Worm (Caenorhabditis elegans): ENCODE measurements around the gene T06D4.1.

The T06D4.1 gene

DNA sequence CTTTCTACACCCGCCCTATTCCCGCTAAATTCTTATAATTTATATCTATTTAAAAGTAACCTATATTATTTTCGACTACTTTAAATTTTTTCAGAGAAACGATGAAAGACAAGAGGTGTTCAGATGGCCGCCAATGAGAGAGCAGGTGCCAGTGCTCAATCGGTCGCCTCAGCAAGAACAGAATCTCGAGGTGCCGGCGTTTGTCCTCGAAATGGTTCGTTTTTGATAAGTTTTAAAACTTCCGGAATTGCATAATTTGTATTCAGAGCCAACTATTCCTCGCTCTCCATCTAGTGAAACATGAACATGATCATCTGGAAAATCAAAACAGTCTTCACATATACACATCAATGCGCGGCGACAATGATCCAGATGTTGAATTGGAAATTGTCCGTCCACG, 10.6 kb upstream of the T06D4.1 start, which contains the start of gene bath-23:
bath-23 (plus strand) TSS at position 301 of the 400 bp plus-strand sequence.
- no peak for TF ChIP-seq unc-62 (GFP tag; optimal IDR thresholded peaks at IDR 0.05)

DNA sequence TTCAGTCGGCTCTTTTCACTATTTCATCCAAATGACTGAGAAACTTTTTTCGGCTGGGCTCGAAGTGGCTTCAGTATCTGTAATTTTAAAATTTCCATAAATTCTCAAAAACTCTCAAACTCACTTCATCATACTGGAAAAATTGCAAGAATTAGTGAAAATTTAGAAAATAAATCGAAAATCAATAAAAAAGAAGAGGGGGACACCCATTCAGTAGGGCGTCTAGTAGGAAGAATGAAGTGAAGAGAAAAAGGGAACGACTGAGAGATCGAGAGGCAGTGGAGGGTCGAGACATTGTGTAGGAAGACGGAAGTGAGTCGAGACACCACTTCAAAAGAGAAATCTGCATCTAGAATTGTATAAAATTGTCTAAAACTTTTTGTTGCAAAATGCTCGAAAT, 7.8 kb upstream of the T06D4.1 start:
- no peak for TF ChIP-seq unc-62 (GFP tag; optimal IDR thresholded peaks at IDR 0.05)

DNA sequence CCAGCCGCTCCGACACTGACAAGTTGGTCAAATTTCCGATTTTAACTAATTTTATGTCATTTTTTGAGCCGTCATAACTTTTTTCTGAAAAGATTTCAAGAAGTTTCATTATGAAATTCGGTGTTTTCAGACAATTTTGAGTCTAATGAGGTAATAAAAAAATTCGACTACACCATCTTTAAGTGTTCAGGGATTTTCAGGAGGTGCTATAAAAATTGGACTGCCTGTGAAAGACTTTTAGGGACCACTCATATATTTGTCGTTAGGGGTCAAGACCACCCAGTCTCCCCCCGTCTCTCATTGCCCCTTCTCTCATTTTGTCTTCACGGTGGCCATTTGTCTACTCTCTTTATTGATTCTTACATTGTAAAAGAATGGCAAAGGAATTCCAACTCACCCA, 6.9 kb upstream of the T06D4.1 start, which contains the start of gene bath-10:
bath-10 (plus strand) TSS at position 301 of the 400 bp plus-strand sequence.
- TF ChIP-seq unc-62 (GFP tag; optimal IDR thresholded peaks at IDR 0.05), result no peak

DNA sequence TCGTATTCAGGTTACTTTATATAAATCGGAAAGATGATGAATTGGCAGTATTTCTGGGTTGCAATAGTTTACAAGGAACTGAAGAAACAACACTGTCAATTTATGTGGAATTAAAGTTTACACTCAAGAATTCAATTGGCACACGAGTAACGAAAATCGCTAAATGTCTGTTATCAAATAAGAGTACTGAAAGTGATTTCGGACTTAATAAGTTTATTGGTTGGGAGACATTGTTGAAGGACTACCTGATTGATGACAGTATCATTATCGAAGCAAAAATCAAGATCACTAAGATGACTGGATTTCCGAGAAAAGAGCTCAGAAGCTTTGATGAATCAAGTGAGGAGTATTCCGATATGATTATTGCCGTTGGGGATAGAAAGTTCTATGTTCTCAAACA, 6.3 kb upstream of the T06D4.1 start:
- TF ChIP-seq unc-62 (GFP tag; optimal IDR thresholded peaks at IDR 0.05), result no peak

DNA sequence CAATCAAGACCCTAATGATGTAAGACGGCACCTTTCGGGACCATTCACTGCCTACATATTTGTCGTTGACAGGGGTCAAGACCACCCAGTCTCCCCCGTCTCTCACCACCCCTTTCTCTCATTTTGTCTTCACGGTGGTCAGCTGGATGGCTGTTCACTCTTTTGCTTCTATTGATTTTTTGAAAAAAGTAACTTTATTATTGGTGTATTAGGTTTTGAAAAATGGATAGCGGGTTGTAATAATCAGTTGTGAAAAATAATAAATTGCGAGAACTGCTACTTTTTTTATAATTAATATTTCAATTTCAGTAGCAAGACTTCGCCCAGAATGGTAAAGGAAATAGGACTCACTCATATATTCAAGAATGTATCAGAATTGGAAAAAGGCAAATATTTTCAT, 4.8 kb upstream of the T06D4.1 start, which contains the start of gene bath-9:
bath-9 (plus strand) TSS at position 301 of the 400 bp plus-strand sequence.
- no peak for TF ChIP-seq unc-62 (GFP tag; optimal IDR thresholded peaks at IDR 0.05)

DNA sequence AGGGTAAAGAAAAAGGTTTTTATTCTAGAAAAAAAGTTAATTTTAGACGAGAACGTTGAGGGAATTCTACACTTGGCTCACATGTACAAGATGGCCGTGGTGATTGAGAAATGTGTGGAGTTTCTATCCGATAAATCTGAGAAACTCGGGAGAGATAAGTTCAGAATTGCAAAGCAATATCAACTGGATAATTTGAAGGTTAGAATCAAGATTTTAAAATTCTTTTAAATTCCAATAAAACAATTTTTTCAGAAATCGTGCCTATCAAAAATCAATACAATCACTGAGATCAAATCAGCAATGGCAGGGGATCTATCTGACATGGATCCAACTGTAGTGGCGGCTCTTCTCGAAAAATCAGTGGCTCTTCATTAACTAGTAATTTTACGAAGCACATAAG, 3.4 kb upstream of the T06D4.1 start, which contains the start of gene Y49F6C.2:
Y49F6C.2 (plus strand) TSS at position 301 of the 400 bp plus-strand sequence.
- TF ChIP-seq unc-62 (GFP tag; optimal IDR thresholded peaks at IDR 0.05), result no peak

DNA sequence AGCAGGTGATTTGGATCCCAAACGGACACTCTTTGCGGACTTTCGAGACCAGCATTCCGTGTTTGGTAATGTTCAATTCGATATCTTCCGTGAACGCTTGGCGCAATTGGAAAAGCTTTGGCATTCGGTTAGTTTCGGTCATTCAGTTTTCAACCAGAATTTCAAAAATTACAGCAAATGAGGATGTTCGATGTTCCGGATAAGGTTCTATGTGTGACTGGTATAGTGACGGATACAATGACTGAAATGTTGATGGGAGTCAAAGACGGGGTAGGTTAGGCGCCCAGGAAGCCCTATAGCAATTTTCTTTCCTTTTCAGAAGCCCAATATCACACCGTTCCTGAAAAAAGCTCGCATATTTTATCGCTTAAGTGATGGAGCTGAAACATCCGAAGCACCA, 1.5 kb downstream of the T06D4.1 start:
- TF ChIP-seq unc-62 (GFP tag; optimal IDR thresholded peaks at IDR 0.05), result no peak

DNA sequence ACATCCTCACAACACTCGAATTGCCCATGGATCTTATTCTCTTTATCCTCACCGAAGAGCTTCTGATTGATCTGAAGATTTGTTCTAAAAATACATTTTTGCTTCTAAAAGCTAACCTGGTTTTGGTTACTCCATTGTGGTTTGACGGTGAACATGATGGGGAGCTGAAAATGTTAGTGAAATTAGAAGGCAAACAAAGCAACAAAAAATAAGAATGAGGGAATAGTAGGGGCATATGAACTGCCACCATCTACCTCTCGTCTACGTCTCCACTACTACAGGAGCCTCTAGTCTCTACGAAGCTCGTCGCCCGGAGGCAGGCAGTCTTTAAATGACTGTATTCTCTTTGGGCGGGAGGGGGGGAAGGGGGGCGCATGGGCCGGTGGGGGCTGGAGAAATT, 4.1 kb downstream of the T06D4.1 start, which contains the start of gene T06D4.2:
T06D4.2 (minus strand) TSS at position 170 of the 400 bp plus-strand sequence.
- TF ChIP-seq unc-62 (GFP tag; optimal IDR thresholded peaks at IDR 0.05), result no peak

DNA sequence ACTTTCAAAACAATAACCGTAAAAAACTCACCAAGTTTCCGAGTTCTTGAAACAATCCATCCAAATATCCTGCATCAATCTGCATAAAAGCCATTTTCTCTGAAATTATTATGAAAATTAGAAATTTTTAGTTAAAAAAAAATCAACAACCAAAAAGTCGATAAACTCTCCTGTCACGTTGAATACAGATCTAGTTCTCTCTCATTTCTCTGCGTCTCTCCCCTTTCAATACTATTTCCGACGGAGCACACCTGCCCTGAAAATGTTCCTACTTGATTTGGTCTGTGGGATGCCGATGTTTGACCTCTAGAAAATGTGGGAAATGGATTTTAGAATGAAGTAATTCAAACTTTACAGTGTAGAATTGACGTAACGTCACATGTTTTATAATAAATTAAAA, 5.9 kb downstream of the T06D4.1 start, which contains the start of gene T06D4.6:
T06D4.6 (minus strand) TSS at position 101 of the 400 bp plus-strand sequence.
- no peak for TF ChIP-seq unc-62 (GFP tag; optimal IDR thresholded peaks at IDR 0.05)

DNA sequence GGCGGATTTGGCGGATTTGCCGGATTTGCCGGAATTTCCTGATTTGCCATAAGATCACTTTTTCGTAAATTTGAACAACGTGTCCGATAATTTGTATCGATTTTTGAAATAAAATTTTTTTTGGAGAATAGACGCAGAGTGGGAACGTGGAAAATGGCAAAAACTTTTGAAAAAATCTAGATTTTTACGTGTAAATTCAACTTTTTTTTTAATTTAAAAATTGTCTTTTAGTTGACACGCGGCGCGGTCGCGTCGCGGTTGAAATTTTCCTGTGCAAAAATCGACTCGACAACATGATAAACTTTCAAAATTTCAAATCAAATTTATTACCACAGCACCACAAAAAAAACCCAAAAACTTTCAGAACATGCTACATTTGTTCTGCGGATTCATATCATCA, 13.9 kb downstream of the T06D4.1 start, which contains the start of gene nep-20:
nep-20 (minus strand) TSS at position 101 of the 400 bp plus-strand sequence.
- TF ChIP-seq unc-62 (GFP tag; optimal IDR thresholded peaks at IDR 0.05), result no peak

DNA sequence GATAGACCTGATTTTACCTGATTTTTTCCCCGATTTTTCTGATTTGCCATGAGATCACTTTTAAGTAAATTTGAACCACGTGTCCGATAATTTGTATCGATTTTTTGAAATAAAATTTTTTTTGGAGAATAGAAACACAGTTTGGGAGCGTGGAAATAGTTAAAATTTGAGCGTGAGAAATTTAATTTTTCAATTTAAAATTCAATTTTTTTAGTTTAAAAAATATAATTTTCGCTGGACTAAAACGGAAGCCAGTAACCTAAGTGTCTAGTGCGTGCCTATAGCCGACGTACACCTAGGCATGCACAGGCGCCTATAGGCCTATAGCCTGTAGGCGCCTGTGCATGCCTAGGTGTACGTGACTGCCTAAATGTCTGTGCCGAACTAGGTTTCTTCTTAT, 17.6 kb downstream of the T06D4.1 start, which contains the start of gene nep-9:
nep-9 (minus strand) TSS at position 101 of the 400 bp plus-strand sequence.
- TF ChIP-seq unc-62 (GFP tag; optimal IDR thresholded peaks at IDR 0.05), result no peak

DNA sequence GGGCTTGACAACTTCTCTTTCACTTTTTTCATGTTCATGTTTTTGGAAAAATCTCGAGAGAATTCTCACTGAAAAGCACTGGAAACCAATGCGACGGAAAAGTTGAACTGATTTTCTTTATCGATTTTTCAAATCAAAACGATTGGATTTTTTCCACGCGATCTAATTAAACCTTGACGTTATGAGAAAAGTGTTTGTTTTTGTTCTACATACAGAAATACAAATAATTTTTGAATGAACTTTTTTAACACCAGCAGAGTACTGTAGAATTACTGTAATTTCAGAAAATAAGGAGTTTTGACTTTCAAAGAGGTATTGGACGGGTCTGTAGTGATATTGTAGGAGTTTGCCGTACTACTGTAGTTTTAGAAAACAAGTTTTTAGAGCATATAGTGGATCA, 21.2 kb downstream of the T06D4.1 start, which contains the start of gene nep-10:
nep-10 (minus strand) TSS at position 101 of the 400 bp plus-strand sequence.
- no peak for TF ChIP-seq unc-62 (GFP tag; optimal IDR thresholded peaks at IDR 0.05)

DNA sequence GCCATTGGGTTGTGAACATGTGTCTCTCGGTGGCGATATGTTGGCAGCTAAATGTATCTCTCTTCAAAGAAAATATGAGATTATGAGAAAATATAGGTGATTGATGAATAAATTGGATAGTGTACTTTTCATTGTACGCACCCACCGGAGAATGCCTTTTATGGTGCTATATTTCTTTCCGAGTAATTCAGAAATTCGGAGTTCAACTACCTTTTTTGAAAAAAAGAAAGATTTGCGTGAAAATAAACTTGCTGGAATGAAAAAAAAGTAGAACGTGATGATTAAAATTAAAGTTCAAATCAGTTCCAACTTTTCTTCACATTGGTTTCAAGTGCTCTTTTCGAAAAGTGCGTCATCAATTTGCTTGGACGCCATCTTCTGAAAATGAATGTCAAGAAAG, 21.9 kb downstream of the T06D4.1 start, which contains the start of gene nep-8:
nep-8 (plus strand) TSS at position 301 of the 400 bp plus-strand sequence.
- no peak for TF ChIP-seq unc-62 (GFP tag; optimal IDR thresholded peaks at IDR 0.05)

DNA sequence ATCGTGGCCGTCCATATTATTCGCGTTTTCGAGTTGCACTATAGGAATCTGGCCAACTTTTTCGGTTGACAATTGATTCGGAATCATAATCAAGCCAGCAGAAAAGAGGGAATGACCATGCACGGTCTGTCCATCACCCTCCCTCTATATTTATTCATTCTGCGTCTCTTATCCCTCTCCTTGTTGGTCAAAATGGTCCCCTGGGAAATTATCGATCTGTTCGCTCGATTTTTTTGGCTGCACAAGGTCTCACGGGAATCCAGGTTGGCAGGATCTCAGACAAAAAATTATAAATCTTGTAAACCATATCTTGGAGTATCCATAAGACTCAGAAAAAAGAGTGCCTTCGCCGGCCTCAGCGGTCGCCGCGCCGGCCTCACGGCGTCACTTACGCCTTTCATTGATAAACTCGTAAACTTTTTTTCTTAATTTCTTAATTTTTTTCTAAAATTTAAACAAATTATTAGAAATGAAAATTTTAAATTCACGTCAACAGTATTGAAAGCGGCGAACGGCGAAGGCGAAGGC, 32.8 kb downstream of the T06D4.1 start, which contains the start of the genes F18A12.7 and F18A12.2:
F18A12.7 (minus strand) TSS at position 101 of the 528 bp plus-strand sequence.
F18A12.2 (plus strand) TSS at position 478 of the 528 bp plus-strand sequence.
- no peak for TF ChIP-seq unc-62 (GFP tag; optimal IDR thresholded peaks at IDR 0.05)

DNA sequence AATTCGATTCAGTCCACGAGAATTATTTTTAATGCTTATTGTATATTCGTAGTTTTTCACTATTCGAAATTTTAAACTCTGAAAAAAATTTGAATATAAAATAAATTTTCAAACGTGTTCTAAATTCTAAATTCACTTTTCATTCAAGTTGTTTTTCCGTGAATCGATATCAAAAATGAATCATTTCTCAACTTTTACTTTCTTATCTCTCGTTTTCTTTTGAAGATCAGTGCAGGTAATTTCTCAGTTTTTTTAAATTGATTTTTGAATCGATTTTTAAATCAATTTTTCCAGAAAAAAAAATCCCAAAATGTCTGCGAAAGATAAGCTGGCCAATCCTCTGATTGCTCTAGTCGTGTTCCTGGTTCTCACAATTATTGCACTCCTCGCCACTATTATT, 34.9 kb downstream of the T06D4.1 start, which contains the start of gene nep-6:
nep-6 (plus strand) TSS at position 301 of the 400 bp plus-strand sequence.
- no peak for TF ChIP-seq unc-62 (GFP tag; optimal IDR thresholded peaks at IDR 0.05)

DNA sequence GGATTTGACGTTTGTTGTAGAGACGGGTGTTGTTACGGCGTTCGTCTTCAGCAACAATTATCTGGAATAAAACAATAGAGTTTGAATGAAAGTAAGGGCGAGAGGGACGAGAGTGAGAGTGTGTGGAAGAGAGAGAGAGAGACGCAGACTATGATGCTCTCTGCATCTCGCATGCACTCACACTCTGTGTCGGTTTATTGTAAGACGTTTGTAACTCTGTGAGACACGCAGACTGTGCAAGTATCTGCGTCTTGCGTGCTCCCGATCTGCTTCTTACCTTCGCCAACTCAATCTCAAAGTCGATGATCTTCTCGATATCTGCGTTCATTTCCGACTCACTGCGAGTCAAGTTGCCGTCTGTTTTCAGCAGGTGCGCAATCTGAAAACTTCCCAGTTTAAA, 41.3 kb downstream of the T06D4.1 start:
- no peak for TF ChIP-seq unc-62 (GFP tag; optimal IDR thresholded peaks at IDR 0.05)

DNA sequence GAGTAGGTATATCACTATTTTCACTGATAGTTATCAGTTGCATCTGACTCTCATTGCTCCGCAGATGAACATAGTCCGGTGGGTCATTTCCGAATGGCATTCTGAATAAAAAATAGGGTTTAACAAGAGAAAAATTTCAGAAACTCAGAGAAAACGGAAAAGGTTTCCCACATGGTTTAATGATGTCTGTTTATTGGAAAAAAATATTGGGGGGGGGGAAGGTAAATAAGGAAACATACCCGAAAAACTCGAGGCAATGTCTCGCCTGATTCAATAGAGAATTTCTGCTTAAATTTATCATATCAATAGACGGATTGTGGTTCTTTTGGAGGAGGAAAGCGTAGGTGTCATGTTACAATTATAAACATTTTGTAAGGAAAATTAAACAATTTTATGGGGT, 43.8 kb downstream of the T06D4.1 start, which contains the start of gene nep-11:
nep-11 (minus strand) TSS at position 101 of the 400 bp plus-strand sequence.
- TF ChIP-seq unc-62 (GFP tag; optimal IDR thresholded peaks at IDR 0.05), result no peak
